Fruit fly (Drosophila melanogaster) whole organism, embryonic: ENCODE measurements around the gene MESR6.

Source experiments
- B-H1 ChIP-seq: fragments of 200-800 bp; sonication (Bioruptor generic); IDR thresholded peaks from 3 replicates; pipeline ENCODE4 v1.3.6; 2022; ENCODE audit warnings: missing biosample characterization, missing genetic modification characterization
- Blimp-1 ChIP-seq: fragments of 200-800 bp; sonication (Bioruptor generic); optimal IDR thresholded peaks from 3 replicates; lab custom pipeline; 2018; ENCODE audit warnings: missing biosample characterization, missing genetic modification characterization, mild to moderate bottlenecking, moderate library complexity, missing genetic modification reagents
- CG10979 ChIP-seq: fragments of 200-800 bp; sonication (Bioruptor generic); optimal IDR thresholded peaks from 2 replicates; lab custom pipeline; 2018; ENCODE audit warnings: missing biosample characterization, mild to moderate bottlenecking, missing genetic modification characterization, moderate library complexity
- CG11085 ChIP-seq: fragments of 200-800 bp; sonication (Bioruptor generic); IDR thresholded peaks from 2 replicates; pipeline ENCODE4 v1.3.6; 2022; ENCODE audit warnings: missing biosample characterization, missing genetic modification characterization
- CG11247 ChIP-seq: fragments of 200-800 bp; sonication (Bioruptor generic); IDR thresholded peaks from 2 replicates; pipeline ENCODE4 v1.3.6; 2022; ENCODE audit warnings: missing biosample characterization, missing genetic modification characterization
- CG11723 ChIP-seq: fragments of 200-800 bp; sonication (Bioruptor generic); optimal IDR thresholded peaks from 2 replicates; lab custom pipeline; 2017; ENCODE audit warnings: missing biosample characterization, mild to moderate bottlenecking, missing genetic modification characterization
- CG12104 ChIP-seq: fragments of 200-800 bp; sonication (Bioruptor generic); optimal IDR thresholded peaks from 3 replicates; lab custom pipeline; 2016; ENCODE audit warnings: missing biosample characterization, missing genetic modification characterization
- CG12744 ChIP-seq: fragments of 200-800 bp; sonication (Bioruptor generic); optimal IDR thresholded peaks from 2 replicates; lab custom pipeline; 2016; ENCODE audit warnings: missing biosample characterization, missing genetic modification characterization
- CG13287 ChIP-seq: fragments of 200-800 bp; sonication (Bioruptor generic); IDR thresholded peaks from 2 replicates; pipeline ENCODE4 v1.3.6; 2022; ENCODE audit warnings: missing biosample characterization, missing genetic modification characterization; ENCODE audit not compliant: partially characterized antibody
- CG15269 ChIP-seq: fragments of 200-800 bp; sonication (Bioruptor generic); optimal IDR thresholded peaks from 2 replicates; lab custom pipeline; 2018; ENCODE audit warnings: missing biosample characterization, mild to moderate bottlenecking, missing genetic modification characterization, moderate library complexity
- CG1529 ChIP-seq: fragments of 200-800 bp; sonication (Bioruptor generic); optimal IDR thresholded peaks from 3 replicates; lab custom pipeline; 2018; ENCODE audit warnings: missing biosample characterization, missing genetic modification characterization
- CG17829 ChIP-seq: fragments of 200-800 bp; optimal IDR thresholded peaks from 2 replicates; lab custom pipeline; 2019; ENCODE audit warnings: missing biosample characterization, mild to moderate bottlenecking, missing genetic modification characterization, moderate library complexity
- CG1792 ChIP-seq: fragments of 200-800 bp; sonication (Bioruptor generic); optimal IDR thresholded peaks from 2 replicates; lab custom pipeline; 2016; ENCODE audit warnings: missing biosample characterization, missing genetic modification characterization
- CG3163 ChIP-seq: fragments of 200-800 bp; sonication (Bioruptor generic); optimal IDR thresholded peaks from 3 replicates; lab custom pipeline; 2016; ENCODE audit warnings: missing biosample characterization, missing genetic modification characterization
- CG32767 ChIP-seq: fragments of 200-800 bp; sonication (Bioruptor generic); IDR thresholded peaks from 2 replicates; pipeline ENCODE4 v1.3.6; 2022; ENCODE audit warnings: missing biosample characterization, missing genetic modification characterization
- CG3281 ChIP-seq: fragments of 200-800 bp; sonication (Bioruptor generic); optimal IDR thresholded peaks from 3 replicates; lab custom pipeline; 2017; ENCODE audit warnings: missing biosample characterization, mild to moderate bottlenecking, missing genetic modification characterization
- CG3407 ChIP-seq: fragments of 200-800 bp; sonication (Bioruptor generic); optimal IDR thresholded peaks from 2 replicates; lab custom pipeline; 2018; ENCODE audit warnings: missing biosample characterization, mild to moderate bottlenecking, missing genetic modification characterization
- CG34376 ChIP-seq: fragments of 200-800 bp; sonication (Bioruptor generic); optimal IDR thresholded peaks from 2 replicates; lab custom pipeline; 2018; ENCODE audit warnings: missing biosample characterization, mild to moderate bottlenecking, missing genetic modification characterization
- CG4404 ChIP-seq: fragments of 200-800 bp; sonication (Bioruptor generic); IDR thresholded peaks from 2 replicates; pipeline ENCODE4 v1.3.6; 2022; ENCODE audit warnings: missing biosample characterization, missing genetic modification characterization
- CG6654 ChIP-seq: fragments of 200-800 bp; sonication (Bioruptor generic); optimal IDR thresholded peaks from 2 replicates; lab custom pipeline; 2017; ENCODE audit warnings: missing biosample characterization, mild to moderate bottlenecking, missing genetic modification characterization
- CG7372 ChIP-seq: fragments of 200-800 bp; sonication (Bioruptor generic); IDR thresholded peaks from 2 replicates; pipeline ENCODE4 v1.3.6; 2022; ENCODE audit warnings: missing biosample characterization, missing genetic modification characterization
- CG7839 ChIP-seq: fragments of 200-800 bp; sonication (Bioruptor generic); optimal IDR thresholded peaks from 3 replicates; lab custom pipeline; 2018; ENCODE audit warnings: missing biosample characterization, mild to moderate bottlenecking, missing genetic modification characterization, moderate library complexity
- CG7963 ChIP-seq: fragments of 200-800 bp; sonication (Bioruptor generic); IDR thresholded peaks from 3 replicates; pipeline ENCODE4 v1.3.6; 2022; ENCODE audit warnings: missing biosample characterization, missing genetic modification characterization; ENCODE audit not compliant: partially characterized antibody
- CG8924 ChIP-seq: fragments of 200-800 bp; optimal IDR thresholded peaks from 3 replicates; lab custom pipeline; 2019; ENCODE audit warnings: missing biosample characterization, mild to moderate bottlenecking, missing genetic modification characterization, moderate library complexity
- CTCF ChIP-seq: fragments of 200-800 bp; sonication (Bioruptor generic); optimal IDR thresholded peaks from 2 replicates; lab custom pipeline; 2017; ENCODE audit warnings: missing biosample characterization, mild to moderate bottlenecking, missing genetic modification characterization, moderate library complexity
- E2f1 ChIP-seq: fragments of 200-800 bp; sonication (Bioruptor generic); IDR thresholded peaks from 2 replicates; pipeline ENCODE4 v1.3.6; 2022; ENCODE audit warnings: missing biosample characterization, missing genetic modification characterization
- Elba2 ChIP-seq: fragments of 200-800 bp; sonication (Bioruptor generic); optimal IDR thresholded peaks from 3 replicates; lab custom pipeline; 2016; ENCODE audit warnings: missing biosample characterization, missing genetic modification characterization
- GATAe ChIP-seq: fragments of 200-800 bp; sonication (Bioruptor generic); conservative IDR thresholded peaks from 2 replicates; pipeline ENCODE4 v1.3.6; 2022; ENCODE audit warnings: missing biosample characterization, missing genetic modification characterization
- HmgZ ChIP-seq: fragments of 200-800 bp; sonication (Bioruptor generic); optimal IDR thresholded peaks from 2 replicates; lab custom pipeline; 2018; ENCODE audit warnings: missing biosample characterization, mild to moderate bottlenecking, missing genetic modification characterization
- Lhr ChIP-seq: fragments of 200-800 bp; sonication (Bioruptor generic); optimal IDR thresholded peaks from 3 replicates; lab custom pipeline; 2017; ENCODE audit warnings: mild to moderate bottlenecking, missing biosample characterization, missing genetic modification reagents, missing genetic modification characterization
- Meics ChIP-seq: fragments of 200-800 bp; sonication (Bioruptor generic); optimal IDR thresholded peaks from 2 replicates; lab custom pipeline; 2017; ENCODE audit warnings: missing biosample characterization, mild to moderate bottlenecking, missing genetic modification characterization
- ato ChIP-seq: fragments of 200-800 bp; sonication (Bioruptor generic); IDR thresholded peaks from 2 replicates; pipeline ENCODE4 v1.3.6; 2022; ENCODE audit warnings: missing biosample characterization, missing genetic modification characterization; ENCODE audit not compliant: partially characterized antibody
- bcd ChIP-seq: fragments of 200-800 bp; sonication (Bioruptor generic); optimal IDR thresholded peaks from 2 replicates; lab custom pipeline; 2017; ENCODE audit warnings: missing biosample characterization, mild to moderate bottlenecking, missing genetic modification characterization
- bsh ChIP-seq, 2 experiments: fragments of 200-800 bp; sonication (Bioruptor generic); optimal IDR thresholded peaks; 2 replicates each; lab custom pipeline; 2017 to 2018; ENCODE audit warnings: mild to moderate bottlenecking in 2 of 2, missing biosample characterization in 2 of 2, missing genetic modification characterization in 2 of 2, moderate library complexity in 1 of 2
- chm ChIP-seq: fragments of 200-800 bp; sonication (Bioruptor generic); IDR thresholded peaks from 2 replicates; pipeline ENCODE4 v1.3.6; 2022; ENCODE audit warnings: missing biosample characterization, missing genetic modification characterization
- crp ChIP-seq, 2 experiments: fragments of 200-800 bp; sonication (Bioruptor generic); optimal IDR thresholded peaks; 2 replicates in 1 of 2; 3 replicates in 1 of 2; lab custom pipeline; 2017; ENCODE audit warnings: missing biosample characterization in 2 of 2, missing genetic modification characterization in 2 of 2, mild to moderate bottlenecking in 1 of 2, moderate library complexity in 1 of 2
- cwo ChIP-seq: fragments of 200-800 bp; sonication (Bioruptor generic); optimal IDR thresholded peaks from 3 replicates; lab custom pipeline; 2017; ENCODE audit warnings: missing biosample characterization, missing genetic modification characterization, mild to moderate bottlenecking, moderate library complexity, missing genetic modification reagents
- dysf ChIP-seq: fragments of 200-800 bp; sonication (Bioruptor generic); IDR thresholded peaks from 3 replicates; pipeline ENCODE4 v1.3.6; 2022; ENCODE audit warnings: missing biosample characterization, missing genetic modification characterization
- h ChIP-seq: fragments of >200 bp; optimal IDR thresholded peaks from 2 replicates; lab custom pipeline; 2017
- inv ChIP-seq: fragments of 200-800 bp; sonication (Bioruptor generic); IDR thresholded peaks from 2 replicates; pipeline ENCODE4 v1.3.6; 2022; ENCODE audit warnings: missing biosample characterization, missing genetic modification characterization; ENCODE audit not compliant: partially characterized antibody
- jumu ChIP-seq: fragments of 200-800 bp; sonication (Bioruptor generic); optimal IDR thresholded peaks from 3 replicates; lab custom pipeline; 2016; ENCODE audit warnings: missing biosample characterization, missing genetic modification characterization
- kay ChIP-seq: fragments of 200-800 bp; sonication (Bioruptor generic); optimal IDR thresholded peaks from 2 replicates; lab custom pipeline; 2016; ENCODE audit warnings: missing biosample characterization, missing genetic modification characterization
- mirr ChIP-seq: fragments of 200-800 bp; sonication (Bioruptor generic); optimal IDR thresholded peaks from 3 replicates; lab custom pipeline; 2018; ENCODE audit warnings: missing biosample characterization, mild to moderate bottlenecking, missing genetic modification characterization
- nom ChIP-seq: fragments of 200-800 bp; sonication (Bioruptor generic); optimal IDR thresholded peaks from 2 replicates; lab custom pipeline; 2017; ENCODE audit warnings: missing biosample characterization, missing genetic modification characterization, mild to moderate bottlenecking, moderate library complexity, missing genetic modification reagents
- scrt ChIP-seq: fragments of 200-800 bp; sonication (Bioruptor generic); optimal IDR thresholded peaks from 2 replicates; lab custom pipeline; 2018; ENCODE audit warnings: missing biosample characterization, mild to moderate bottlenecking, missing genetic modification characterization, moderate library complexity
- sima ChIP-seq: fragments of 200-800 bp; sonication (Bioruptor generic); optimal IDR thresholded peaks from 2 replicates; lab custom pipeline; 2016; ENCODE audit warnings: missing biosample characterization, missing genetic modification characterization
- tgo ChIP-seq: fragments of 200-800 bp; sonication (Bioruptor generic); IDR thresholded peaks from 3 replicates; pipeline ENCODE4 v1.3.6; 2022; ENCODE audit warnings: missing biosample characterization, missing genetic modification characterization
- tx ChIP-seq: fragments of 200-800 bp; sonication (Bioruptor generic); optimal IDR thresholded peaks from 2 replicates; lab custom pipeline; 2016; ENCODE audit warnings: missing biosample characterization, missing genetic modification characterization
- vvl ChIP-seq: fragments of 200-800 bp; sonication (Bioruptor generic); IDR thresholded peaks from 2 replicates; pipeline ENCODE4 v1.3.6; 2022; ENCODE audit warnings: missing biosample characterization, missing genetic modification characterization
- wor ChIP-seq: fragments of 200-800 bp; sonication (Bioruptor generic); IDR thresholded peaks from 2 replicates; pipeline ENCODE4 v1.3.6; 2022; ENCODE audit warnings: missing biosample characterization, missing genetic modification characterization

The MESR6 gene

dm6 chr3L:19079798-19080691, 12.4 kb upstream of the MESR6 start (continued):
- no peak for TF ChIP-seq mirr (GFP tag; lab: Kevin White, UChicago)
- TF ChIP-seq ato (GFP tag; lab: Robert Waterston, UW) = no peak
- TF ChIP-seq CG17829 = no peak
- peak; percentile 7 to 47 for TF ChIP-seq bsh (GFP tag; optimal IDR thresholded peaks at IDR 0.05; lab: Kevin White, UChicago)
- peak; percentile 58 for TF ChIP-seq CG3281
- TF ChIP-seq HmgZ (tag; lab: Kevin White, UChicago) = no peak
- peak; percentile 31 for TF ChIP-seq CG1529 (GFP tag; lab: Kevin White, UChicago)
- no peak for TF ChIP-seq tgo (GFP tag; lab: Robert Waterston, UW)
- TF ChIP-seq B-H1 = no peak
- peak; percentile 38 for TF ChIP-seq CG15269 (tag; lab: Kevin White, UChicago)
- no peak for TF ChIP-seq inv (GFP tag; lab: Robert Waterston, UW)
- TF ChIP-seq CG3407 (GFP tag; lab: Kevin White, UChicago) = no peak
- TF ChIP-seq tx (GFP tag; lab: Kevin White, UChicago) = no peak
- peak; percentile 31 for TF ChIP-seq CG8924
- no peak for TF ChIP-seq CG12744 (GFP tag; lab: Kevin White, UChicago)
- no peak for TF ChIP-seq wor (GFP tag; lab: Robert Waterston, UW)
- no peak for TF ChIP-seq CTCF (GFP tag; lab: Kevin White, UChicago)
- TF ChIP-seq CG11085 (GFP tag; lab: Robert Waterston, UW) = no peak
- no peak for TF ChIP-seq CG11247 (GFP tag; lab: Robert Waterston, UW)
- no peak for TF ChIP-seq E2f1 (GFP tag; lab: Robert Waterston, UW)
- TF ChIP-seq CG12104 (GFP tag; lab: Kevin White, UChicago) = no peak
- TF ChIP-seq vvl = 0 out of 2 replicates have a peak, but pooled peaks have one; percentile 11
- no peak for TF ChIP-seq CG4404
- TF ChIP-seq chm (GFP tag; lab: Robert Waterston, UW) = no peak
- peak; percentile 19; the same call in 1 of the 3 replicates for TF ChIP-seq dysf (GFP tag; lab: Robert Waterston, UW)
- TF ChIP-seq h = no peak
- no peak for TF ChIP-seq CG1792 (GFP tag; lab: Kevin White, UChicago)
- TF ChIP-seq GATAe (GFP tag; lab: Robert Waterston, UW) = no peak
- no peak for TF ChIP-seq sima (GFP tag; lab: Kevin White, UChicago)
- peak; percentile 55 for TF ChIP-seq CG7839 (tag; lab: Kevin White, UChicago)
- peak; percentile 11 for TF ChIP-seq jumu (GFP tag; lab: Kevin White, UChicago)
- no peak for TF ChIP-seq CG7963 (GFP tag; lab: Robert Waterston, UW)
- TF ChIP-seq crp (GFP tag; optimal IDR thresholded peaks at IDR 0.05; lab: Kevin White, UChicago) = no peak
- no peak for TF ChIP-seq CG13287
- peak; percentile 1 for TF ChIP-seq cwo (GFP tag; lab: Kevin White, UChicago)
- peak; percentile 45 for TF ChIP-seq bcd
- no peak for TF ChIP-seq CG3163
- no peak for TF ChIP-seq Lhr (GFP tag; lab: Kevin White, UChicago)
- peak; percentile 20 for TF ChIP-seq nom (GFP tag; lab: Kevin White, UChicago)
- peak; percentile 58 for TF ChIP-seq Meics
- TF ChIP-seq Elba2 (GFP tag; lab: Kevin White, UChicago) = no peak
- TF ChIP-seq kay (GFP tag; lab: Kevin White, UChicago) = no peak
- TF ChIP-seq CG11723 (GFP tag; lab: Kevin White, UChicago) = no peak
- TF ChIP-seq CG34376 (GFP tag; lab: Kevin White, UChicago) = no peak
- no peak for TF ChIP-seq CG32767 (GFP tag; lab: Robert Waterston, UW)
- peak; percentile 12 for TF ChIP-seq CG10979
- TF ChIP-seq Blimp-1 (GFP tag; lab: Kevin White, UChicago) = no peak
- no peak for TF ChIP-seq CG7372 (GFP tag; lab: Robert Waterston, UW)
- peak; percentile 12 for TF ChIP-seq scrt (GFP tag; lab: Kevin White, UChicago)
- TF ChIP-seq CG6654 (GFP tag; lab: Kevin White, UChicago) = no peak
